Fruit fly (Drosophila melanogaster) whole organism, embryonic: ENCODE results near the gene Prosalpha6.

Experiments used
- Atf3 ChIP-seq: fragments of 200-800 bp; sonication (Bioruptor generic); optimal IDR thresholded peaks from 3 replicates; lab custom pipeline; 2016; ENCODE audit warnings: missing biosample characterization, missing genetic modification characterization
- Awh ChIP-seq: fragments of 200-800 bp; sonication (Bioruptor generic); IDR thresholded peaks from 2 replicates; pipeline ENCODE4, ENCODE4 v1.3.6; 2022; ENCODE audit warnings: missing biosample characterization, missing genetic modification characterization
- BEAF-32 ChIP-seq: fragments of 200-800 bp; sonication (Bioruptor generic); optimal IDR thresholded peaks from 3 replicates; lab custom pipeline; 2017; ENCODE audit warnings: missing biosample characterization, missing genetic modification characterization, mild to moderate bottlenecking, moderate library complexity, missing genetic modification reagents
- CG14710 ChIP-seq: fragments of 200-800 bp; sonication (Bioruptor generic); optimal IDR thresholded peaks from 3 replicates; lab custom pipeline; 2019; ENCODE audit warnings: missing biosample characterization, mild to moderate bottlenecking, missing genetic modification characterization, moderate library complexity
- CG15601 ChIP-seq: fragments of 200-800 bp; sonication (Bioruptor generic); optimal IDR thresholded peaks from 3 replicates; lab custom pipeline; 2019; ENCODE audit warnings: missing biosample characterization, mild to moderate bottlenecking, missing genetic modification characterization, moderate library complexity
- CG15696 ChIP-seq: fragments of 200-800 bp; sonication (Bioruptor generic); optimal IDR thresholded peaks from 2 replicates; lab custom pipeline; 2019; ENCODE audit warnings: missing biosample characterization, mild to moderate bottlenecking, missing genetic modification characterization, moderate library complexity
- CG17328 ChIP-seq: fragments of 200-800 bp; sonication (Bioruptor generic); IDR thresholded peaks from 2 replicates; pipeline ENCODE4 v1.3.6; 2022; ENCODE audit warnings: missing biosample characterization, missing genetic modification characterization
- CG30020 ChIP-seq: fragments of 200-800 bp; optimal IDR thresholded peaks from 2 replicates; lab custom pipeline; 2019; ENCODE audit warnings: missing biosample characterization, mild to moderate bottlenecking, missing genetic modification characterization, moderate library complexity
- CG32767 ChIP-seq: fragments of 200-800 bp; sonication (Bioruptor generic); IDR thresholded peaks from 2 replicates; pipeline ENCODE4 v1.3.6; 2022; ENCODE audit warnings: missing biosample characterization, missing genetic modification characterization
- CG34376 ChIP-seq: fragments of 200-800 bp; sonication (Bioruptor generic); optimal IDR thresholded peaks from 2 replicates; lab custom pipeline; 2018; ENCODE audit warnings: missing biosample characterization, mild to moderate bottlenecking, missing genetic modification characterization
- CG3726 ChIP-seq: fragments of 200-800 bp; sonication (Bioruptor generic); IDR thresholded peaks from 3 replicates; pipeline ENCODE4, ENCODE4 v1.3.6; 2022; ENCODE audit warnings: missing biosample characterization, missing genetic modification characterization
- CG4617 ChIP-seq: fragments of 200-800 bp; sonication (Bioruptor generic); optimal IDR thresholded peaks from 3 replicates; lab custom pipeline; 2016; ENCODE audit warnings: missing biosample characterization, missing genetic modification characterization, borderline replicate concordance
- CG6683 ChIP-seq: fragments of 200-800 bp; sonication (Bioruptor generic); optimal IDR thresholded peaks from 2 replicates; lab custom pipeline; 2017; ENCODE audit warnings: missing biosample characterization, mild to moderate bottlenecking, missing genetic modification characterization, missing genetic modification reagents
- CG7357 ChIP-seq: fragments of 200-800 bp; sonication (Bioruptor generic); IDR thresholded peaks from 3 replicates; pipeline ENCODE4 v1.3.6; 2022; ENCODE audit warnings: missing biosample characterization, missing genetic modification characterization
- CG7786 ChIP-seq: fragments of 200-800 bp; sonication (Bioruptor generic); optimal IDR thresholded peaks from 2 replicates; lab custom pipeline; 2016; ENCODE audit warnings: missing biosample characterization, missing genetic modification characterization
- CG7839 ChIP-seq: fragments of 200-800 bp; sonication (Bioruptor generic); optimal IDR thresholded peaks from 3 replicates; lab custom pipeline; 2018; ENCODE audit warnings: missing biosample characterization, mild to moderate bottlenecking, missing genetic modification characterization, moderate library complexity
- CG9817 ChIP-seq: fragments of 200-800 bp; sonication (Bioruptor generic); optimal IDR thresholded peaks from 2 replicates; lab custom pipeline; 2018; ENCODE audit warnings: missing biosample characterization, mild to moderate bottlenecking, missing genetic modification characterization, moderate library complexity
- E2f1 ChIP-seq: fragments of 200-800 bp; sonication (Bioruptor generic); IDR thresholded peaks from 2 replicates; pipeline ENCODE4 v1.3.6; 2022; ENCODE audit warnings: missing biosample characterization, missing genetic modification characterization
- Eip74EF ChIP-seq, 2 experiments: fragments of 200-800 bp in 1 of 2; fragments of >200 bp in 1 of 2; sonication (Bioruptor generic) in 1 of 2; optimal IDR thresholded peaks; 2 replicates each; lab custom pipeline; 2017 to 2019; ENCODE audit warnings: missing biosample characterization in 2 of 2, missing genetic modification characterization in 2 of 2, mild to moderate bottlenecking in 1 of 2, moderate library complexity in 1 of 2
- Fer1 ChIP-seq: fragments of 200-800 bp; sonication (Bioruptor generic); optimal IDR thresholded peaks from 2 replicates; lab custom pipeline; 2017; ENCODE audit warnings: missing biosample characterization, mild to moderate bottlenecking, missing genetic modification characterization
- MESR4 ChIP-seq: fragments of 200-800 bp; sonication (Bioruptor generic); optimal IDR thresholded peaks from 2 replicates; lab custom pipeline; 2018; ENCODE audit warnings: missing biosample characterization, mild to moderate bottlenecking, missing genetic modification characterization, moderate library complexity
- Pdp1 ChIP-seq, 2 experiments: fragments of 200-800 bp; sonication (Bioruptor generic); optimal IDR thresholded peaks; 3 replicates each; lab custom pipeline; 2016; ENCODE audit warnings: missing biosample characterization in 2 of 2, missing genetic modification characterization in 2 of 2, mild to moderate bottlenecking in 1 of 2, moderate library complexity in 1 of 2
- abd-A ChIP-seq: fragments of 200-800 bp; sonication (Bioruptor generic); optimal IDR thresholded peaks from 3 replicates; lab custom pipeline; 2019; ENCODE audit warnings: missing biosample characterization, mild to moderate bottlenecking, missing genetic modification characterization, moderate library complexity
- ap ChIP-seq: fragments of 200-800 bp; sonication (Bioruptor generic); IDR thresholded peaks from 2 replicates; pipeline ENCODE4 v1.3.6; 2022; ENCODE audit warnings: missing biosample characterization, missing genetic modification characterization
- cas ChIP-seq: fragments of 200-800 bp; sonication (Bioruptor generic); IDR thresholded peaks from 2 replicates; pipeline ENCODE4 v1.3.6; 2022; ENCODE audit warnings: missing biosample characterization, missing genetic modification characterization
- cg ChIP-seq: fragments of 200-800 bp; sonication (Bioruptor generic); optimal IDR thresholded peaks from 3 replicates; lab custom pipeline; 2019; ENCODE audit warnings: missing biosample characterization, mild to moderate bottlenecking, missing genetic modification characterization, moderate library complexity
- chm ChIP-seq: fragments of 200-800 bp; sonication (Bioruptor generic); IDR thresholded peaks from 2 replicates; pipeline ENCODE4 v1.3.6; 2022; ENCODE audit warnings: missing biosample characterization, missing genetic modification characterization
- disco-r ChIP-seq: fragments of 200-800 bp; sonication (Bioruptor generic); optimal IDR thresholded peaks from 2 replicates; lab custom pipeline; 2016; ENCODE audit warnings: missing biosample characterization, missing genetic modification characterization
- ems ChIP-seq: fragments of 200-800 bp; sonication (Bioruptor generic); optimal IDR thresholded peaks from 3 replicates; lab custom pipeline; 2016; ENCODE audit warnings: missing biosample characterization, missing genetic modification characterization
- eve ChIP-seq, 2 experiments: fragments of >200 bp; optimal IDR thresholded peaks; 2 replicates each; lab custom pipeline; 2017; ENCODE audit warnings: missing biosample characterization in 2 of 2, missing genetic modification characterization in 2 of 2
- exex ChIP-seq: fragments of 200-800 bp; sonication (Bioruptor generic); optimal IDR thresholded peaks from 4 replicates; lab custom pipeline; 2018; ENCODE audit warnings: missing biosample characterization, mild to moderate bottlenecking, missing genetic modification characterization, moderate library complexity
- klu ChIP-seq: fragments of 200-800 bp; sonication (Bioruptor generic); IDR thresholded peaks from 2 replicates; pipeline ENCODE4 v1.3.6; 2022; ENCODE audit warnings: missing biosample characterization, missing genetic modification characterization
- lbe ChIP-seq: fragments of 200-800 bp; sonication (Bioruptor generic); optimal IDR thresholded peaks from 2 replicates; lab custom pipeline; 2016; ENCODE audit warnings: missing biosample characterization, mild to moderate bottlenecking, missing genetic modification characterization
- nerfin-1 ChIP-seq: fragments of 200-800 bp; sonication (Bioruptor generic); optimal IDR thresholded peaks from 3 replicates; lab custom pipeline; 2019; ENCODE audit warnings: missing biosample characterization, mild to moderate bottlenecking, missing genetic modification characterization, moderate library complexity
- pzg ChIP-seq: fragments of 200-800 bp; sonication (Bioruptor generic); optimal IDR thresholded peaks from 3 replicates; lab custom pipeline; 2018; ENCODE audit warnings: missing biosample characterization, mild to moderate bottlenecking, missing genetic modification characterization, moderate library complexity
- ro ChIP-seq: fragments of 200-800 bp; sonication (Bioruptor generic); IDR thresholded peaks from 2 replicates; pipeline ENCODE4 v1.3.6; 2022; ENCODE audit warnings: missing biosample characterization, missing genetic modification characterization
- row ChIP-seq: fragments of 200-800 bp; sonication (Bioruptor generic); IDR thresholded peaks from 3 replicates; pipeline ENCODE4 v1.3.6; 2022; ENCODE audit warnings: missing biosample characterization, missing genetic modification characterization
- sc ChIP-seq, 3 experiments: fragments of >200 bp in 2 of 3; fragments of 200-800 bp in 1 of 3; sonication (Bioruptor generic) in 1 of 3; optimal IDR thresholded peaks; 2 replicates in 2 of 3; 3 replicates in 1 of 3; lab custom pipeline; 2017; ENCODE audit warnings: mild to moderate bottlenecking in 1 of 3, missing biosample characterization in 1 of 3, missing genetic modification characterization in 1 of 3, missing genetic modification reagents in 1 of 3
- scrt ChIP-seq: fragments of 200-800 bp; sonication (Bioruptor generic); optimal IDR thresholded peaks from 2 replicates; lab custom pipeline; 2018; ENCODE audit warnings: missing biosample characterization, mild to moderate bottlenecking, missing genetic modification characterization, moderate library complexity
- sd ChIP-seq: fragments of 200-800 bp; sonication (Bioruptor generic); optimal IDR thresholded peaks from 3 replicates; lab custom pipeline; 2018; ENCODE audit warnings: missing biosample characterization, mild to moderate bottlenecking, missing genetic modification characterization, moderate library complexity
- sens ChIP-seq: fragments of 200-800 bp; sonication (Bioruptor generic); peaks from one replicate; lab custom pipeline; 2016; ENCODE audit warnings: missing biosample characterization, missing genetic modification characterization
- seq ChIP-seq: fragments of 200-800 bp; sonication (Bioruptor generic); IDR thresholded peaks from 2 replicates; pipeline ENCODE4 v1.3.6; 2022; ENCODE audit warnings: missing biosample characterization, missing genetic modification characterization
- slbo ChIP-seq: fragments of 200-800 bp; sonication (Bioruptor generic); IDR thresholded peaks from 2 replicates; pipeline ENCODE4 v1.3.6; 2022; ENCODE audit warnings: missing biosample characterization, missing genetic modification characterization
- sob ChIP-seq: fragments of 200-800 bp; sonication (Bioruptor generic); IDR thresholded peaks from 2 replicates; pipeline ENCODE4 v1.3.6; 2022; ENCODE audit warnings: missing biosample characterization, missing genetic modification characterization
- trem ChIP-seq: fragments of 200-800 bp; optimal IDR thresholded peaks from 3 replicates; lab custom pipeline; 2019; ENCODE audit warnings: missing biosample characterization, mild to moderate bottlenecking, missing genetic modification characterization, moderate library complexity
- zf30C ChIP-seq: fragments of 200-800 bp; sonication (Bioruptor generic); optimal IDR thresholded peaks from 3 replicates; lab custom pipeline; 2018; ENCODE audit warnings: missing biosample characterization, mild to moderate bottlenecking, missing genetic modification characterization

Gene Prosalpha6

DNA sequence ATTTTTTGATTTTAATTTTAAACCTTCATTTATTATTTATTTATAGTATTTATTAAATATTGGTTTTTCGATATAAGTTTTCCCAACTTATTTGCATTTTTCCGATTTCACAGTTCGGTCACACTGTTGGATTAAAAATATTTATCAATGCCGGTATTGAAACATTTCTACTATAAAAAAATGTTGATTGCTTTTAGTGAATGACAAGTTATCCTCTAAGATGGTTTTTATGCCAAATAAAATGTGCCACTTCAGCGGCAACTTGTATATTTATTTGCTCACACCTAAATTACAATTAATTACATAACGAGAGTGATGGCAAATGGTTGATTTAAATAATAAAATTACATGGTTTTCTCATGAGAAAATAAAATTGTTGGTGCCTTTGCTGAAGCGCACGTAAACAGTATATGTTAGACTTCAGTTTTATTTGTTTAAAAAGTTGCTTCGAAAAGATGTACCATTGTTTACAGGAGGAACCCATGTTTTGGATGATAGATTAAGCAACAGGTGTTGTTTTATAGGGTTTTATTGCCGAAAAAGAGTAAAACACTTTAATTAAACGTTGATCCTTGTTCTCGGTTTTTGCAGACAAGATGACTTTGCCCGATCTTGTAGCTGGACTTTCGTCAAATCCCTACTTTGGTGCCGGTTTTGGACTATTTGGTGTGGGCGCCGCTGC is 1.5 kb downstream of the Prosalpha6 start, which contains the start of gene Bcs1 (continued):
- TF ChIP-seq pzg (peak; percentile 25), sob (GFP tag; lab: Robert Waterston, UW) (no peak), Atf3 (GFP tag; lab: Kevin White, UChicago) (no peak), CG30020 (tag; lab: Kevin White, UChicago) (peak; percentile 69), scrt (GFP tag; lab: Kevin White, UChicago) (peak; percentile 15), Pdp1 (GFP tag; optimal IDR thresholded peaks at IDR 0.05; lab: Kevin White, UChicago) (peak in 1 of 2 experiments; percentile 95), CG4617 (peak; percentile 8), sd (tag; lab: Kevin White, UChicago) (peak; percentile 27), CG14710 (tag; lab: Kevin White, UChicago) (peak; percentile 15), nerfin-1 (peak; percentile 21), trem (tag; lab: Kevin White, UChicago) (peak; percentile 48), CG15601 (tag; lab: Kevin White, UChicago) (peak; percentile 15)

DNA sequence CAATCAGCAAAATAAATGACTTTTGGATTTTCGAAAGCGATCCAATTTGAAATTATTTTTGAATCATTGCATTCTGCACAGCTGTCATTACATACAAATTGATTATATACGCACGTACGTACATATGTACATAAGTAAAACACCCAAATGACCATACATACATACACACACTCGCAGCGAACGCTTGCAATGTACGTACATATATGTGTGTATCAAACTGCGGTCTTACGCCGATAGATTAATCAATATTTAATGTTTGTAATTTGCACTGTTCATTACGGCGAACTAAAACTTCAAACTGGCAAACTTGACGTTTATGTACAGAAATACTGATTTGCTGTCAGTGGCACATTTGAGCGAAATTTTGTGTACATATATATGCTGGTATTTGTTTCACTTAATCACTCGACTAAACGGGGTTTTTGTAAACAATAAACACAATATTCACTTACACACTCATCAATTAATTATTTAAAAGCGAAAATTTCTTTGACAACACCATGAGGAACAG is 5.1 kb downstream of the Prosalpha6 start:
- TF ChIP-seq eve (GFP tag; optimal IDR thresholded peaks at IDR 0.05; lab: Kevin White, UChicago), result peak in 1 of 2 experiments; percentile 81
- no peak for TF ChIP-seq row
- peak; percentile 14 for TF ChIP-seq sens (GFP tag; lab: Kevin White, UChicago)
- 0 out of 2 replicates have a peak, but pooled peaks have one; percentile 25 for TF ChIP-seq CG32767
- no peak for TF ChIP-seq ap
- TF ChIP-seq MESR4, result peak; percentile 67
- TF ChIP-seq cg (GFP tag; lab: Kevin White, UChicago), result peak; percentile 72
- peak; percentile 10 for TF ChIP-seq CG34376 (GFP tag; lab: Kevin White, UChicago)
- TF ChIP-seq nerfin-1, result peak; percentile 42
- TF ChIP-seq seq (GFP tag; lab: Robert Waterston, UW), result no peak
- TF ChIP-seq lbe, result peak; percentile 16

- TF ChIP-seq klu (GFP tag; lab: Robert Waterston, UW), result no peak
- TF ChIP-seq sc (optimal IDR thresholded peaks at IDR 0.05; lab: Kevin White, UChicago), result no peak
- no peak for TF ChIP-seq sc (GFP tag; optimal IDR thresholded peaks at IDR 0.05; lab: Kevin White, UChicago)
- no peak for TF ChIP-seq E2f1 (GFP tag; lab: Robert Waterston, UW)
- TF ChIP-seq abd-A (tag; lab: Kevin White, UChicago), result no peak
- TF ChIP-seq zf30C (GFP tag; lab: Kevin White, UChicago), result no peak
- no peak for TF ChIP-seq CG15696
- TF ChIP-seq cas (GFP tag; lab: Robert Waterston, UW), result no peak
- TF ChIP-seq ems (GFP tag; lab: Kevin White, UChicago), result no peak
- no peak for TF ChIP-seq CG7786 (GFP tag; lab: Kevin White, UChicago)
- no peak for TF ChIP-seq ro (GFP tag; lab: Robert Waterston, UW)
- TF ChIP-seq chm (GFP tag; lab: Robert Waterston, UW), result no peak
- TF ChIP-seq Awh, result no peak
- TF ChIP-seq exex, result peak; percentile 40
- TF ChIP-seq CG7357 (GFP tag; lab: Robert Waterston, UW), result no peak
- TF ChIP-seq CG17328 (GFP tag; lab: Robert Waterston, UW), result no peak
- peak; percentile 73 for TF ChIP-seq BEAF-32 (GFP tag; lab: Kevin White, UChicago)
- no peak for TF ChIP-seq Fer1
- TF ChIP-seq CG3726 (GFP tag; lab: Robert Waterston, UW), result no peak
- no peak for TF ChIP-seq CG7839 (tag; lab: Kevin White, UChicago)
- no peak for TF ChIP-seq Eip74EF (GFP tag; optimal IDR thresholded peaks at IDR 0.05; lab: Kevin White, UChicago)
- no peak for TF ChIP-seq disco-r (GFP tag; lab: Kevin White, UChicago)
- TF ChIP-seq CG9817, result no peak
- peak; percentile 73 for TF ChIP-seq slbo
- TF ChIP-seq CG6683, result no peak
These were observed 5.7 kb downstream of the Prosalpha6 start, which contains the start of gene CG5708 for dm6 chr2L:10226724-10227407. CG5708 (minus strand) TSS chr2L:10226808.
